Worm (Caenorhabditis elegans) whole organism, midembryonic: ENCODE measurements around the gene Y45F10B.8.

Source experiments
- cog-1 ChIP-seq: sonication (generic microtip); optimal IDR thresholded peaks from 2 replicates; lab custom pipeline; 2016; ENCODE audit warnings: missing genetic modification characterization, missing compliant biosample characterization
- flt-1 ChIP-seq: fragments of 200-800 bp; sonication (Bioruptor generic); IDR thresholded peaks from 2 replicates; pipeline ENCODE4 v1.3.6; 2022; ENCODE audit warnings: missing genetic modification characterization, missing compliant biosample characterization
- med-1 ChIP-seq: sonication (generic microtip); optimal IDR thresholded peaks from 2 replicates; lab custom pipeline; 2017; ENCODE audit warnings: missing genetic modification characterization, mild to moderate bottlenecking, missing compliant biosample characterization, antibody characterized with exemption, missing genetic modification reagents; ENCODE audit not compliant: insufficient read depth
- tab-1 ChIP-seq: fragments of 200-800 bp; sonication (Bioruptor generic); IDR thresholded peaks from 2 replicates; pipeline ENCODE4 v1.3.6; 2022; ENCODE audit warnings: missing genetic modification characterization, missing compliant biosample characterization
- ztf-23 ChIP-seq: fragments of 200-800 bp; sonication (Bioruptor generic); IDR thresholded peaks from 2 replicates; pipeline ENCODE4 v1.3.6; 2022; ENCODE audit warnings: missing genetic modification reagents, missing genetic modification characterization, missing compliant biosample characterization

ce11 chrIV:13600643-13601042, 22.6 kb upstream of the Y45F10B.8 start:
- TF ChIP-seq flt-1 (GFP tag; lab: Robert Waterston, UW) (no peak), cog-1 (no peak), tab-1 (GFP tag; lab: Robert Waterston, UW) (no peak), ztf-23 (GFP tag; lab: Robert Waterston, UW) (no peak), med-1 (GFP tag; lab: Kevin White, UChicago) (no peak)
